Worm (Caenorhabditis elegans) whole organism, L1 larva: ENCODE results near the gene K12H4.6.

Experiments
- C34B4.2 ChIP-seq: sonication (generic microtip); optimal IDR thresholded peaks from 2 replicates; lab custom pipeline; 2017; ENCODE audit warnings: mild to moderate bottlenecking, missing genetic modification characterization, missing compliant biosample characterization
- Y116A8C.19 ChIP-seq: sonication (generic microtip); optimal IDR thresholded peaks from 2 replicates; lab custom pipeline; 2016; ENCODE audit warnings: missing compliant biosample characterization, missing genetic modification characterization, borderline replicate concordance
- aha-1 ChIP-seq: fragments of 150-350 bp; optimal IDR thresholded peaks from 2 replicates; lab custom pipeline; 2014; ENCODE audit warnings: missing biosample characterization, missing genetic modification characterization
- ama-1 ChIP-seq: fragments of 150-350 bp; optimal IDR thresholded peaks from 2 replicates; lab custom pipeline; 2014
- ceh-63 ChIP-seq: fragments of 200-800 bp; sonication (Bioruptor generic); optimal IDR thresholded peaks from 2 replicates; lab custom pipeline; 2018; ENCODE audit warnings: mild to moderate bottlenecking, missing genetic modification characterization, missing compliant biosample characterization
- ceh-82 ChIP-seq, 3 experiments: fragments of 150-350 bp in 1 of 3; sonication (generic microtip) in 2 of 3; optimal IDR thresholded peaks; 2 replicates each; lab custom pipeline; 2014 to 2017; ENCODE audit warnings: missing biosample characterization in 3 of 3, missing genetic modification characterization in 3 of 3
- ces-1 ChIP-seq: fragments of 150-350 bp; optimal IDR thresholded peaks from 2 replicates; lab custom pipeline; 2014; ENCODE audit warnings: missing biosample characterization, missing genetic modification reagents, missing genetic modification characterization
- efl-1 ChIP-seq, 4 experiments: fragments of 150-350 bp; optimal IDR thresholded peaks in 3 of 4; peaks in 1 of 4; 1 replicate in 1 of 4; 2 replicates in 3 of 4; lab custom pipeline; 2014; ENCODE audit warnings: missing biosample characterization in 2 of 4, missing genetic modification characterization in 2 of 4, missing genetic modification reagents in 2 of 4
- elt-2 ChIP-seq: sonication (generic microtip); optimal IDR thresholded peaks from 2 replicates; lab custom pipeline; 2016; ENCODE audit warnings: missing genetic modification characterization, mild to moderate bottlenecking, inconsistent platforms, missing compliant biosample characterization, missing genetic modification reagents
- elt-3 ChIP-seq, 6 experiments: fragments of 150-350 bp in 1 of 6; sonication (generic microtip); optimal IDR thresholded peaks; 2 replicates each; lab custom pipeline; 2017 to 2018; ENCODE audit warnings: missing biosample characterization in 6 of 6, missing genetic modification characterization in 6 of 6, inconsistent platforms in 1 of 6
- fkh-10 ChIP-seq: sonication (generic microtip); optimal IDR thresholded peaks from 2 replicates; lab custom pipeline; 2017; ENCODE audit warnings: missing biosample characterization, missing genetic modification reagents, missing genetic modification characterization
- fkh-4 ChIP-seq: sonication (generic microtip); optimal IDR thresholded peaks from 2 replicates; lab custom pipeline; 2016; ENCODE audit warnings: missing compliant biosample characterization, missing genetic modification characterization, borderline replicate concordance
- fkh-8 ChIP-seq: sonication (generic microtip); optimal IDR thresholded peaks from 2 replicates; lab custom pipeline; 2016; ENCODE audit warnings: mild to moderate bottlenecking, missing genetic modification characterization, missing compliant biosample characterization
- grh-1 ChIP-seq: fragments of 200-800 bp; sonication (Bioruptor generic); IDR thresholded peaks from 2 replicates; pipeline ENCODE4 v1.3.6; 2022; ENCODE audit warnings: missing genetic modification reagents, missing genetic modification characterization, missing compliant biosample characterization
- hlh-17 ChIP-seq: fragments of 200-800 bp; sonication (Bioruptor generic); optimal IDR thresholded peaks from 2 replicates; lab custom pipeline; 2018; ENCODE audit warnings: missing genetic modification characterization, mild to moderate bottlenecking, missing compliant biosample characterization, moderate library complexity, borderline replicate concordance
- irx-1 ChIP-seq: sonication (generic microtip); optimal IDR thresholded peaks from 2 replicates; lab custom pipeline; 2016; ENCODE audit warnings: missing genetic modification characterization, missing compliant biosample characterization
- lin-13 ChIP-seq: fragments of 150-350 bp; optimal IDR thresholded peaks from 2 replicates; lab custom pipeline; 2014; ENCODE audit warnings: missing biosample characterization, missing genetic modification reagents, missing genetic modification characterization
- lin-39 ChIP-seq: fragments of 150-350 bp; optimal IDR thresholded peaks from 2 replicates; lab custom pipeline; 2014; ENCODE audit warnings: missing biosample characterization, missing genetic modification reagents, missing genetic modification characterization
- lir-3 ChIP-seq: sonication (generic microtip); optimal IDR thresholded peaks from 2 replicates; lab custom pipeline; 2016; ENCODE audit warnings: mild to moderate bottlenecking, missing genetic modification characterization, moderate library complexity, missing compliant biosample characterization; ENCODE audit not compliant: poor library complexity
- lsy-2 ChIP-seq, 2 experiments: fragments of 150-350 bp; optimal IDR thresholded peaks; 2 replicates each; lab custom pipeline; 2014; ENCODE audit warnings: missing biosample characterization in 2 of 2, missing genetic modification characterization in 2 of 2
- mab-9 ChIP-seq: fragments of 200-800 bp; sonication (Bioruptor generic); IDR thresholded peaks from 2 replicates; pipeline ENCODE4 v1.3.6; 2022; ENCODE audit warnings: missing genetic modification reagents, missing genetic modification characterization, missing compliant biosample characterization
- mep-1 ChIP-seq: fragments of 150-350 bp; optimal IDR thresholded peaks from 2 replicates; lab custom pipeline; 2014; ENCODE audit warnings: missing biosample characterization, missing genetic modification characterization
- nhr-11 ChIP-seq: fragments of 150-350 bp; optimal IDR thresholded peaks from 2 replicates; lab custom pipeline; 2014; ENCODE audit warnings: missing biosample characterization, missing genetic modification characterization
- nhr-20 ChIP-seq: sonication (generic microtip); optimal IDR thresholded peaks from 2 replicates; lab custom pipeline; 2016; ENCODE audit warnings: mild to moderate bottlenecking, missing genetic modification characterization, missing compliant biosample characterization
- nhr-28 ChIP-seq: fragments of 150-350 bp; optimal IDR thresholded peaks from 2 replicates; lab custom pipeline; 2014; ENCODE audit warnings: missing biosample characterization, missing genetic modification characterization
- nhr-71 ChIP-seq: sonication (generic microtip); optimal IDR thresholded peaks from 2 replicates; lab custom pipeline; 2016; ENCODE audit warnings: mild to moderate bottlenecking, missing genetic modification characterization, moderate library complexity, missing compliant biosample characterization
- nhr-77 ChIP-seq: fragments of 150-350 bp; optimal IDR thresholded peaks from 2 replicates; lab custom pipeline; 2014; ENCODE audit warnings: missing biosample characterization, missing genetic modification characterization
- nhr-85 ChIP-seq: sonication (generic microtip); peaks from one replicate; lab custom pipeline; 2016; ENCODE audit warnings: missing genetic modification characterization, inconsistent platforms, missing compliant biosample characterization
- pax-3 ChIP-seq: fragments of 200-800 bp; sonication (Bioruptor generic); optimal IDR thresholded peaks from 2 replicates; lab custom pipeline; 2018; ENCODE audit warnings: mild to moderate bottlenecking, missing genetic modification characterization, moderate library complexity, missing compliant biosample characterization
- skn-1 ChIP-seq: fragments of 150-350 bp; optimal IDR thresholded peaks from 2 replicates; lab custom pipeline; 2014; ENCODE audit warnings: missing biosample characterization, missing genetic modification characterization
- sptf-1 ChIP-seq: fragments of 150-350 bp; optimal IDR thresholded peaks from 2 replicates; lab custom pipeline; 2014; ENCODE audit warnings: missing biosample characterization, missing genetic modification characterization
- sup-37 ChIP-seq: fragments of 200-800 bp; sonication (Bioruptor generic); optimal IDR thresholded peaks from 2 replicates; lab custom pipeline; 2018; ENCODE audit warnings: mild to moderate bottlenecking, missing genetic modification characterization, missing compliant biosample characterization
- swsn-7 ChIP-seq: sonication (generic microtip); optimal IDR thresholded peaks from 2 replicates; lab custom pipeline; 2016; ENCODE audit warnings: missing genetic modification characterization, missing compliant biosample characterization
- tlp-1 ChIP-seq: fragments of 150-350 bp; optimal IDR thresholded peaks from 2 replicates; lab custom pipeline; 2014; ENCODE audit warnings: missing biosample characterization, missing genetic modification characterization
- unc-62 ChIP-seq: fragments of 150-350 bp; optimal IDR thresholded peaks from 2 replicates; lab custom pipeline; 2014; ENCODE audit warnings: missing biosample characterization, missing genetic modification reagents, missing genetic modification characterization
- vab-15 ChIP-seq: sonication (generic microtip); optimal IDR thresholded peaks from 2 replicates; lab custom pipeline; 2017; ENCODE audit warnings: missing genotype, mild to moderate bottlenecking, missing genetic modification characterization, missing compliant biosample characterization
- zag-1 ChIP-seq: fragments of 150-350 bp; optimal IDR thresholded peaks from 2 replicates; lab custom pipeline; 2014; ENCODE audit warnings: missing biosample characterization, missing genetic modification characterization
- ztf-11 ChIP-seq, 2 experiments: sonication (generic microtip); optimal IDR thresholded peaks; 2 replicates each; lab custom pipeline; 2016 to 2017; ENCODE audit warnings: missing genetic modification characterization in 2 of 2, missing biosample characterization in 1 of 2, missing compliant biosample characterization in 1 of 2

The K12H4.6 gene

DNA sequence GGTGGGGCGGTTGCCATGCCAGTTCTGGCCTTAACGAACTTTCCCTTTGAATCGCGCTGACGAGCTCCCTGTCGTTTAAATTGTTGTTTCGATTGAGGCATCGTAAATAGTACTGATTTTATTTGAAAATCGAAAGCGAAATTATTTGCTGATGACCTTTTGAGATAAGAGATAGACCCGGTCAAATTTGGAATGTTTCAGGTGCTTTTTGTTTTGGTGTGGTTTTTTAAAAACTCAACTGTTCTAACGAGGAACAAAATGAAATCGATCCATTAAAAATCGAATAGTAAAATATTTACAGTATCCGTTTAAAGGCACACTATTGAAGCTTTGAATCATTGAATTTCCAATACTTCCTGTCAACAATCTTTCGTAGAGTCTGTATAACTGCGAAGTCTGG, at the start of gene K12H4.6:
Gene K12H4.6 (minus strand): TSS at position 101 of the 400 bp plus-strand sequence.
- TF ChIP-seq lin-39 (tag; lab: Kevin White, UChicago), result no peak
- TF ChIP-seq irx-1 (tag; lab: Kevin White, UChicago), result no peak
- no peak for TF ChIP-seq nhr-71 (tag; lab: Kevin White, UChicago)
- TF ChIP-seq elt-2 (tag; lab: Kevin White, UChicago), result no peak
- TF ChIP-seq grh-1, result no peak
- TF ChIP-seq efl-1 (optimal IDR thresholded peaks at IDR 0.05; lab: Kevin White, UChicago), result no peak
- TF ChIP-seq efl-1 (GFP tag; optimal IDR thresholded peaks at IDR 0.05 in 1 of 2; lab: Kevin White, UChicago), result no peak
- TF ChIP-seq elt-3 (tag; optimal IDR thresholded peaks at IDR 0.05; lab: Kevin White, UChicago), result no peak
- no peak for TF ChIP-seq nhr-77
- no peak for TF ChIP-seq lsy-2 (tag; optimal IDR thresholded peaks at IDR 0.05; lab: Kevin White, UChicago)
- TF ChIP-seq lin-13 (GFP tag; lab: Kevin White, UChicago), result no peak
- no peak for TF ChIP-seq aha-1 (tag; lab: Kevin White, UChicago)
- no peak for TF ChIP-seq lir-3 (tag; lab: Kevin White, UChicago)
- no peak for TF ChIP-seq hlh-17
- TF ChIP-seq pax-3 (tag; lab: Kevin White, UChicago), result no peak
- no peak for TF ChIP-seq C34B4.2 (tag; lab: Kevin White, UChicago)
- no peak for TF ChIP-seq ama-1 (lab: Kevin White, UChicago)
- no peak for TF ChIP-seq fkh-10 (GFP tag; lab: Kevin White, UChicago)
- TF ChIP-seq ztf-11 (tag; optimal IDR thresholded peaks at IDR 0.05; lab: Kevin White, UChicago), result no peak
- no peak for TF ChIP-seq ces-1 (GFP tag; lab: Kevin White, UChicago)
- TF ChIP-seq mep-1 (tag; lab: Kevin White, UChicago), result no peak

DNA sequence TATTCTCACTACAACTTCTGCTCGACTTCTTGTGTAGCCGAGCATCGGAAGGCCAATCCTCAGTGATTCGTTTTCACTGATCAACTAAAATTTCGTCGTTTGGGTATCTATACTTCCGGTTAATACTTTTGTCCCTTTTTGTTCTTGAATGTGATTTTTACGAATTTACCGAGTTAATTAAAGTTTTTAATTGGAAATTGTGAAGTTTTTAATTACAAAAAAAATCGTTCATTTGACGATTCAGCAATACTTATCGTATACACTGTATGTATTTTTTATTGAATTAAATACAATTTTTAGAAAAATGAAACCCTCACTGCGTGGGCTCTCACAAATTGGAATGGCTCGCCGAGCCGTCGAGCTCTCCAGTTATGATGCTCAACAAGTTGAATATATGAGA, 48.7 kb upstream of the K12H4.6 start, which contains the start of gene idi-1:
Gene idi-1 (plus strand): TSS at position 301 of the 400 bp plus-strand sequence.
- no peak for TF ChIP-seq nhr-85 (tag; lab: Kevin White, UChicago)
- TF ChIP-seq ztf-11 (tag; optimal IDR thresholded peaks at IDR 0.05; lab: Kevin White, UChicago), result no peak
- no peak for TF ChIP-seq Y116A8C.19 (tag; lab: Kevin White, UChicago)
- no peak for TF ChIP-seq vab-15 (tag; lab: Kevin White, UChicago)
- TF ChIP-seq lin-13 (GFP tag; lab: Kevin White, UChicago), result no peak
- TF ChIP-seq swsn-7 (tag; lab: Kevin White, UChicago), result no peak
- no peak for TF ChIP-seq irx-1 (tag; lab: Kevin White, UChicago)
- TF ChIP-seq fkh-8 (tag; lab: Kevin White, UChicago), result no peak
- TF ChIP-seq tlp-1 (tag; lab: Kevin White, UChicago), result no peak
- no peak for TF ChIP-seq zag-1 (tag; lab: Kevin White, UChicago)
- TF ChIP-seq nhr-28, result no peak
- TF ChIP-seq mep-1 (tag; lab: Kevin White, UChicago), result no peak
- TF ChIP-seq ceh-63 (GFP tag; lab: Kevin White, UChicago), result no peak
- TF ChIP-seq ceh-82 (tag; optimal IDR thresholded peaks at IDR 0.05; lab: Kevin White, UChicago), result no peak
- TF ChIP-seq sptf-1 (tag; lab: Kevin White, UChicago), result no peak
- TF ChIP-seq skn-1, result no peak
- no peak for TF ChIP-seq nhr-77
- no peak for TF ChIP-seq sup-37 (GFP tag; lab: Kevin White, UChicago)
- no peak for TF ChIP-seq pax-3 (tag; lab: Kevin White, UChicago)

DNA sequence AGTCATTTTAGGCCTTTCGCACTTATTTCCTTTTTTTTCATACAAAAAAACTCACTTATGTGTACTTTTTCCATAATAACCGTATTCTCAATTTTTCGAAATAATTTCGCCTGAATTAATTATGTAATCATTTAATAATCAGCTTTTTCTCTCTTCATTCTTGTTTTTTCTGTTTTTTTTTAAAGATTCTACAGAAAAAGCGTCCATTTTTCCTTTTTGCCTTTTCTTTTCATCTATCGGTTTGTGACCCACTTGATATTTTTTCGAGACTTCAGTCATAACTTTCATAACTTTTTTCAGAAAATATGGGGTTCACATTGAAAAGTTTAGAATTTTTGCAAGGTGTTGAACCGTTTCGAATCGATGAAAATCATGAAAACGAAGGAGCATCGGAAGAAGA, 45.6 kb upstream of the K12H4.6 start, which contains the start of gene vms-1:
Gene vms-1 (plus strand): TSS at position 301 of the 400 bp plus-strand sequence.
- no peak for TF ChIP-seq mab-9 (GFP tag; lab: Robert Waterston, UW)
- TF ChIP-seq lin-13 (GFP tag; lab: Kevin White, UChicago), result no peak
- no peak for TF ChIP-seq nhr-20 (tag; lab: Kevin White, UChicago)
- TF ChIP-seq nhr-11, result no peak
- no peak for TF ChIP-seq fkh-4
- TF ChIP-seq fkh-10 (GFP tag; lab: Kevin White, UChicago), result no peak
- TF ChIP-seq unc-62 (GFP tag; lab: Kevin White, UChicago), result no peak
- no peak for TF ChIP-seq irx-1 (tag; lab: Kevin White, UChicago)
- TF ChIP-seq tlp-1 (tag; lab: Kevin White, UChicago), result no peak
- TF ChIP-seq ztf-11 (tag; optimal IDR thresholded peaks at IDR 0.05; lab: Kevin White, UChicago), result no peak
